Worm (Caenorhabditis elegans): ENCODE data around the gene npp-23.
A peak's percentile ranks its signal among the peaks of the same experiment; 100 is the strongest.

The npp-23 gene

DNA sequence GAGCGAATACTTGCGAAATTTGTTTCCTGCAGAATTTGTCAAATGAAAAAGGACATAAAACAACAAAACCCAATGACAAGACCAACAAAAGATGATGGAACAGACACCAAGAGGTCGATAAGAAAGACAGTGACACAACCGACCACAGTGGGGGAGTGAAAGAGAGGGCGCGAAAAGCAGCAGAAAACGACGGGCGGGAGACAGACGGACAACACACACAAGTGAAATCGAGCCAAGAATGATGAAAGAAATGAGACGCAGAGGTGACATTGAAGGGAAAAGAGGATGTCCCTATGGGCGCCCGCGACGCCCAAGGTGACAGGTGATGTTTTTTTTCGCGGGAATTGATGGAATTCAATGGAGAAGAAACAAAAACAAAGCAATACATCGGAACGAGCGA, 3.4 kb downstream of the npp-23 start (continued):
- TF ChIP-seq F55B11.4 (tag; optimal IDR thresholded peaks at IDR 0.05; ENCODE audit: borderline replicate concordance, insufficient read depth) (no peak), rcor-1 (GFP tag; IDR thresholded peaks at IDR 0.05) (no peak), Y53G8AR.9 (GFP tag; conservative IDR thresholded peaks at IDR 0.05) (no peak), attf-6 (GFP tag; IDR thresholded peaks at IDR 0.05) (no peak), lag-1 (GFP tag; IDR thresholded peaks at IDR 0.05) (no peak), sptf-2 (GFP tag; optimal IDR thresholded peaks at IDR 0.05) (no peak), efl-1 (GFP tag; optimal IDR thresholded peaks at IDR 0.05) (peak; percentile 17), rpc-1 (optimal IDR thresholded peaks at IDR 0.05) (no peak), rpc-1 (tag; optimal IDR thresholded peaks at IDR 0.05) (no peak), bed-2 (GFP tag; IDR thresholded peaks at IDR 0.05) (no peak), Y95B8A.8 (GFP tag; IDR thresholded peaks at IDR 0.05) (no peak), ceh-40 (GFP tag; IDR thresholded peaks at IDR 0.05) (no peak), ceh-79 (tag; optimal IDR thresholded peaks at IDR 0.05) (no peak), B0019.2 (GFP tag; conservative IDR thresholded peaks at IDR 0.05) (no peak), tbp1 (GFP tag; optimal IDR thresholded peaks at IDR 0.05) (peak; percentile 12), bed-1 (GFP tag; IDR thresholded peaks at IDR 0.05) (no peak), sea-2 (GFP tag; IDR thresholded peaks at IDR 0.05) (no peak), pha-4 (tag; optimal IDR thresholded peaks at IDR 0.05) (no peak), somi-1 (GFP tag; optimal IDR thresholded peaks at IDR 0.05) (peak; percentile 44), rec-8 (tag; optimal IDR thresholded peaks at IDR 0.05) (no peak), ceh-100 (GFP tag; IDR thresholded peaks at IDR 0.05) (no peak), nfya-2 (GFP tag; IDR thresholded peaks at IDR 0.05) (no peak), nfya-1 (tag; optimal IDR thresholded peaks at IDR 0.05; ENCODE audit: borderline replicate concordance, insufficient read depth) (no peak), ztf-28 (GFP tag; IDR thresholded peaks at IDR 0.05) (no peak), tbx-9 (tag; optimal IDR thresholded peaks at IDR 0.05; ENCODE audit: borderline replicate concordance) (no peak), hlh-12 (tag; optimal IDR thresholded peaks at IDR 0.05) (no peak), ets-4 (GFP tag; optimal IDR thresholded peaks at IDR 0.05) (peak; percentile 68), ztf-3 (GFP tag; optimal IDR thresholded peaks at IDR 0.05) (no peak), F33H1.4 (GFP tag; IDR thresholded peaks at IDR 0.05) (no peak), pbrm-1 (GFP tag; IDR thresholded peaks at IDR 0.05) (no peak), C17E4.6 (GFP tag; IDR thresholded peaks at IDR 0.05) (no peak), F39B2.1 (GFP tag; IDR thresholded peaks at IDR 0.05) (no peak), T26A5.8 (tag; optimal IDR thresholded peaks at IDR 0.05) (no peak), ceh-58 (GFP tag; IDR thresholded peaks at IDR 0.05) (no peak), nhr-80 (tag; optimal IDR thresholded peaks at IDR 0.05) (peak; percentile 99), attf-3 (GFP tag; conservative IDR thresholded peaks at IDR 0.05) (peak; percentile 23; the same call in 1 of the 2 replicates), egrh-3 (GFP tag; IDR thresholded peaks at IDR 0.05) (peak; percentile 29; the same call in 1 of the 2 replicates), F57C9.4 (tag; optimal IDR thresholded peaks at IDR 0.05) (no peak), F23B12.7 (tag; optimal IDR thresholded peaks at IDR 0.05; ENCODE audit: insufficient read depth) (peak; percentile 68), ZK185.1 (tag; optimal IDR thresholded peaks at IDR 0.05; ENCODE audit: poor library complexity, severe bottlenecking) (peak; percentile 17), cebp-2 (GFP tag; IDR thresholded peaks at IDR 0.05) (no peak), repo-1 (tag; optimal IDR thresholded peaks at IDR 0.05) (no peak), lsy-27 (tag; optimal IDR thresholded peaks at IDR 0.05; ENCODE audit: borderline replicate concordance, insufficient read depth) (no peak)
